Fruit fly (Drosophila melanogaster) whole organism, embryonic: Measurements from ENCODE around the gene fbl.

Source experiments
- Antp ChIP-seq: fragments of 200-800 bp; sonication (Bioruptor generic); optimal IDR thresholded peaks from 3 replicates; lab custom pipeline; 2016; ENCODE audit warnings: missing biosample characterization, missing genetic modification characterization
- Blimp-1 ChIP-seq: fragments of 200-800 bp; sonication (Bioruptor generic); optimal IDR thresholded peaks from 3 replicates; lab custom pipeline; 2018; ENCODE audit warnings: missing biosample characterization, missing genetic modification characterization, mild to moderate bottlenecking, moderate library complexity, missing genetic modification reagents
- CG12071 ChIP-seq: fragments of 200-800 bp; sonication (Bioruptor generic); optimal IDR thresholded peaks from 3 replicates; lab custom pipeline; 2018; ENCODE audit warnings: missing biosample characterization, mild to moderate bottlenecking, missing genetic modification characterization
- CG12155 ChIP-seq: fragments of 200-800 bp; sonication (Bioruptor generic); optimal IDR thresholded peaks from 3 replicates; lab custom pipeline; 2016; ENCODE audit warnings: missing biosample characterization, missing genetic modification characterization
- CG12236 ChIP-seq: fragments of 200-800 bp; sonication (Bioruptor generic); optimal IDR thresholded peaks from 2 replicates; lab custom pipeline; 2016; ENCODE audit warnings: missing biosample characterization, missing genetic modification characterization
- CG13624 ChIP-seq: fragments of 200-800 bp; sonication (Bioruptor generic); optimal IDR thresholded peaks from 2 replicates; lab custom pipeline; 2016; ENCODE audit warnings: missing biosample characterization, missing genetic modification characterization
- CG14050 ChIP-seq: fragments of 200-800 bp; sonication (Bioruptor generic); IDR thresholded peaks from 3 replicates; pipeline ENCODE4 v1.3.6; 2022; ENCODE audit warnings: missing biosample characterization, missing genetic modification characterization
- CG15479 ChIP-seq: fragments of 200-800 bp; sonication (Bioruptor generic); optimal IDR thresholded peaks from 3 replicates; lab custom pipeline; 2019; ENCODE audit warnings: missing biosample characterization, mild to moderate bottlenecking, missing genetic modification characterization, moderate library complexity
- CG1603 ChIP-seq: fragments of 200-800 bp; sonication (Bioruptor generic); optimal IDR thresholded peaks from 2 replicates; lab custom pipeline; 2019; ENCODE audit warnings: missing biosample characterization, mild to moderate bottlenecking, missing genetic modification characterization, moderate library complexity
- CG17568 ChIP-seq: fragments of 200-800 bp; sonication (Bioruptor generic); optimal IDR thresholded peaks from 2 replicates; lab custom pipeline; 2018; ENCODE audit warnings: missing biosample characterization, mild to moderate bottlenecking, missing genetic modification characterization, moderate library complexity
- CG17612 ChIP-seq: fragments of 200-800 bp; sonication (Bioruptor generic); IDR thresholded peaks from 2 replicates; pipeline ENCODE4 v1.3.6; 2022; ENCODE audit warnings: missing biosample characterization, missing genetic modification characterization
- CG2120 ChIP-seq: fragments of 200-800 bp; sonication (Bioruptor generic); optimal IDR thresholded peaks from 3 replicates; lab custom pipeline; 2016; ENCODE audit warnings: missing biosample characterization, missing genetic modification characterization
- CG2199 ChIP-seq: fragments of 200-800 bp; sonication (Bioruptor generic); IDR thresholded peaks from 3 replicates; pipeline ENCODE4 v1.3.6; 2022; ENCODE audit warnings: missing biosample characterization, missing genetic modification characterization
- CG32767 ChIP-seq: fragments of 200-800 bp; sonication (Bioruptor generic); IDR thresholded peaks from 2 replicates; pipeline ENCODE4 v1.3.6; 2022; ENCODE audit warnings: missing biosample characterization, missing genetic modification characterization
- CG33213 ChIP-seq: fragments of 200-800 bp; sonication (Bioruptor generic); optimal IDR thresholded peaks from 3 replicates; lab custom pipeline; 2016; ENCODE audit warnings: missing biosample characterization, missing genetic modification characterization
- CG3847 ChIP-seq: fragments of 200-800 bp; sonication (Bioruptor generic); IDR thresholded peaks from 2 replicates; pipeline ENCODE4 v1.3.6; 2022; ENCODE audit warnings: missing biosample characterization, missing genetic modification characterization
- CG4730 ChIP-seq: fragments of 200-800 bp; sonication (Bioruptor generic); IDR thresholded peaks from 2 replicates; pipeline ENCODE4 v1.3.6; 2022; ENCODE audit warnings: missing biosample characterization, missing genetic modification characterization
- CG6689 ChIP-seq: fragments of 200-800 bp; sonication (Bioruptor generic); IDR thresholded peaks from 2 replicates; pipeline ENCODE4 v1.3.6; 2022; ENCODE audit warnings: missing biosample characterization, missing genetic modification characterization
- CG6813 ChIP-seq: fragments of 200-800 bp; sonication (Bioruptor generic); optimal IDR thresholded peaks from 2 replicates; lab custom pipeline; 2017; ENCODE audit warnings: missing biosample characterization, missing genetic modification characterization, mild to moderate bottlenecking, moderate library complexity, missing genetic modification reagents
- CG7963 ChIP-seq: fragments of 200-800 bp; sonication (Bioruptor generic); IDR thresholded peaks from 3 replicates; pipeline ENCODE4 v1.3.6; 2022; ENCODE audit warnings: missing biosample characterization, missing genetic modification characterization; ENCODE audit not compliant: partially characterized antibody
- D ChIP-seq, 2 experiments: fragments of 200-800 bp in 1 of 2; fragments of >200 bp in 1 of 2; sonication (Bioruptor generic) in 1 of 2; optimal IDR thresholded peaks; 2 replicates in 1 of 2; 3 replicates in 1 of 2; lab custom pipeline; 2017; ENCODE audit warnings: mild to moderate bottlenecking in 1 of 2, missing biosample characterization in 1 of 2, missing genetic modification characterization in 1 of 2, missing genetic modification reagents in 1 of 2
- D19A ChIP-seq: fragments of 200-800 bp; optimal IDR thresholded peaks from 3 replicates; lab custom pipeline; 2019; ENCODE audit warnings: missing biosample characterization, mild to moderate bottlenecking, missing genetic modification characterization, moderate library complexity
- Dll ChIP-seq: fragments of 200-800 bp; sonication (Bioruptor generic); IDR thresholded peaks from 4 replicates; pipeline ENCODE4 v1.3.6; 2022; ENCODE audit warnings: missing biosample characterization, missing genetic modification characterization; ENCODE audit not compliant: partially characterized antibody
- HLHmδ ChIP-seq: fragments of 200-800 bp; sonication (Bioruptor generic); optimal IDR thresholded peaks from 2 replicates; lab custom pipeline; 2018; ENCODE audit warnings: missing biosample characterization, mild to moderate bottlenecking, missing genetic modification characterization, moderate library complexity
- Hand ChIP-seq: fragments of 200-800 bp; sonication (Bioruptor generic); optimal IDR thresholded peaks from 2 replicates; lab custom pipeline; 2017; ENCODE audit warnings: mild to moderate bottlenecking, missing biosample characterization, missing genetic modification reagents, missing genetic modification characterization
- Lpt ChIP-seq: fragments of >200 bp; optimal IDR thresholded peaks from 2 replicates; lab custom pipeline; 2018; ENCODE audit warnings: missing biosample characterization, missing genetic modification characterization
- Max ChIP-seq: fragments of 200-800 bp; sonication (Bioruptor generic); optimal IDR thresholded peaks from 2 replicates; lab custom pipeline; 2016; ENCODE audit warnings: missing biosample characterization, mild to moderate bottlenecking, missing genetic modification characterization
- Med ChIP-seq: fragments of 200-800 bp; sonication (Bioruptor generic); peaks from one replicate; lab custom pipeline; 2016; ENCODE audit warnings: missing biosample characterization, missing genetic modification characterization, mild to moderate bottlenecking, inconsistent platforms, moderate library complexity
- NC2β ChIP-seq: fragments of 200-800 bp; sonication (Bioruptor generic); optimal IDR thresholded peaks from 2 replicates; lab custom pipeline; 2016; ENCODE audit warnings: missing biosample characterization, missing genetic modification characterization
- Neu2 ChIP-seq: fragments of 200-800 bp; sonication (Bioruptor generic); optimal IDR thresholded peaks from 3 replicates; lab custom pipeline; 2016; ENCODE audit warnings: missing biosample characterization, missing genetic modification characterization, borderline replicate concordance
- Tbp ChIP-seq: fragments of >200 bp; optimal IDR thresholded peaks from 2 replicates; lab custom pipeline; 2018; ENCODE audit warnings: missing biosample characterization, missing genetic modification characterization
- ac ChIP-seq: fragments of 200-800 bp; sonication (Bioruptor generic); optimal IDR thresholded peaks from 3 replicates; lab custom pipeline; 2017; ENCODE audit warnings: missing biosample characterization, mild to moderate bottlenecking, missing genetic modification characterization
- ara ChIP-seq: fragments of 200-800 bp; sonication (Bioruptor generic); IDR thresholded peaks from 2 replicates; pipeline ENCODE4 v1.3.6; 2022; ENCODE audit warnings: missing biosample characterization, missing genetic modification characterization
- ci ChIP-seq: fragments of 200-800 bp; sonication (Bioruptor generic); IDR thresholded peaks from 3 replicates; pipeline ENCODE4 v1.3.6; 2022; ENCODE audit warnings: missing biosample characterization, missing genetic modification characterization
- ftz-f1 ChIP-seq: fragments of 200-800 bp; sonication (Bioruptor generic); optimal IDR thresholded peaks from 2 replicates; lab custom pipeline; 2016; ENCODE audit warnings: missing biosample characterization, missing genetic modification characterization
- h ChIP-seq: fragments of >200 bp; optimal IDR thresholded peaks from 2 replicates; lab custom pipeline; 2017
- kay ChIP-seq: fragments of 200-800 bp; sonication (Bioruptor generic); optimal IDR thresholded peaks from 2 replicates; lab custom pipeline; 2016; ENCODE audit warnings: missing biosample characterization, missing genetic modification characterization
- ken ChIP-seq: fragments of 200-800 bp; sonication (Bioruptor generic); IDR thresholded peaks from 3 replicates; pipeline ENCODE4 v1.3.6; 2022; ENCODE audit warnings: missing biosample characterization, missing genetic modification characterization
- lbe ChIP-seq: fragments of 200-800 bp; sonication (Bioruptor generic); optimal IDR thresholded peaks from 2 replicates; lab custom pipeline; 2016; ENCODE audit warnings: missing biosample characterization, mild to moderate bottlenecking, missing genetic modification characterization
- pb ChIP-seq: fragments of 200-800 bp; sonication (Bioruptor generic); optimal IDR thresholded peaks from 3 replicates; lab custom pipeline; 2016; ENCODE audit warnings: missing biosample characterization, missing genetic modification characterization
- pros ChIP-seq: fragments of 200-800 bp; sonication (Bioruptor generic); optimal IDR thresholded peaks from 3 replicates; lab custom pipeline; 2019; ENCODE audit warnings: missing biosample characterization, mild to moderate bottlenecking, missing genetic modification characterization, moderate library complexity
- sens ChIP-seq: fragments of 200-800 bp; sonication (Bioruptor generic); peaks from one replicate; lab custom pipeline; 2016; ENCODE audit warnings: missing biosample characterization, missing genetic modification characterization
- seq ChIP-seq: fragments of 200-800 bp; sonication (Bioruptor generic); IDR thresholded peaks from 2 replicates; pipeline ENCODE4 v1.3.6; 2022; ENCODE audit warnings: missing biosample characterization, missing genetic modification characterization
- vvl ChIP-seq: fragments of 200-800 bp; sonication (Bioruptor generic); IDR thresholded peaks from 2 replicates; pipeline ENCODE4 v1.3.6; 2022; ENCODE audit warnings: missing biosample characterization, missing genetic modification characterization
- yki ChIP-seq: fragments of >200 bp; optimal IDR thresholded peaks from 3 replicates; lab custom pipeline; 2018
- zen ChIP-seq: fragments of 200-800 bp; sonication (Bioruptor generic); optimal IDR thresholded peaks from 3 replicates; lab custom pipeline; 2018; ENCODE audit warnings: missing biosample characterization, mild to moderate bottlenecking, missing genetic modification characterization, moderate library complexity

Gene fbl

DNA sequence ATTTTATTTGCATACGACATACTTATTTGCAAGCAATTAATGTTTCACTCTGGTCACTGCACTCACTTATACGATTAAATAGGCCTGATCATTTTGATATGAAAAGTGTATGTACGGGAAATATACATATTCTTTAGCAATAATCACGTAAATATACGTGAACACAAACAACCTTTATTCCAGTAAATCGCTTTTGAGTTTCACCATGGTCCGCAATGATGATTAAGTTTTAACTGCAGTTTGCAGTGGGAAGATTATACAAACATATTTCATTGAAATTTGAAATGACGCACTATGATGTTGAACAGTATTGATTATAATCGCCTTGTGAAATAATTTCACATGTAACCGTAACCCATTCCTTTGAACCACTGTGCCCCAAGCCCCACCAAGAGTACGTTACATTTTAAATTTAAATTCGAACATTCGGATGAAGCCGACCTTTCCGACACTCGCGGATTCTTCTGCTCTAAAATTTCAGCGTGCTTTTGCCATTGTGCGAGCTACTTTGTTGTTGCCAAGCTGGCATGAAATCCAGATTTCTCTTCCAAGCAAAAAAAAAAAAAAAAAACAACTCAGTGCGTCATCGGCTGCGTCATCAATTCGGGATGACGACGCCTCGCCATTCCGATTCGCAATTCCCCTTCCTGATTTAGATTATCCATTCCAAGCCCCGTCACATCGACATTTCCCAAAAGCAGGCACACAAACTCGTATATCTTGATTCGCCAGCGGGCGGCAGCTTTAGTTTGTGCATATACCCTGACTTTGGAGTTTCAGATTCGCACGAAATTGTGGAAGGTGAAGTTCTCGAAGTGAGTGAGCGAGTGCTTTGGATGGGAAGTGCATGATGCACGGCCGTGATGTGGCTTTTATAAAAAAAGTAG lies 19.5 kb downstream of the fbl start (continued):
- peak; percentile 68 for TF ChIP-seq Med (GFP tag; lab: Kevin White, UChicago)
- TF ChIP-seq Antp (GFP tag; lab: Kevin White, UChicago): no peak
- TF ChIP-seq CG13624 (GFP tag; lab: Kevin White, UChicago): peak; percentile 26
- TF ChIP-seq CG3847 (GFP tag; lab: Robert Waterston, UW): no peak
- TF ChIP-seq CG1603 (tag; lab: Kevin White, UChicago): peak; percentile 23
- TF ChIP-seq D19A: peak; percentile 17
- no peak for TF ChIP-seq CG17612 (GFP tag; lab: Robert Waterston, UW)
- no peak for TF ChIP-seq kay (GFP tag; lab: Kevin White, UChicago)
- TF ChIP-seq lbe (GFP tag; lab: Kevin White, UChicago): peak; percentile 29
- peak; percentile 20; the same call in 1 of the 2 replicates for TF ChIP-seq CG6689 (GFP tag; lab: Robert Waterston, UW)
- TF ChIP-seq Max (GFP tag; lab: Kevin White, UChicago): no peak
- no peak for TF ChIP-seq CG6813 (GFP tag; lab: Kevin White, UChicago)

DNA sequence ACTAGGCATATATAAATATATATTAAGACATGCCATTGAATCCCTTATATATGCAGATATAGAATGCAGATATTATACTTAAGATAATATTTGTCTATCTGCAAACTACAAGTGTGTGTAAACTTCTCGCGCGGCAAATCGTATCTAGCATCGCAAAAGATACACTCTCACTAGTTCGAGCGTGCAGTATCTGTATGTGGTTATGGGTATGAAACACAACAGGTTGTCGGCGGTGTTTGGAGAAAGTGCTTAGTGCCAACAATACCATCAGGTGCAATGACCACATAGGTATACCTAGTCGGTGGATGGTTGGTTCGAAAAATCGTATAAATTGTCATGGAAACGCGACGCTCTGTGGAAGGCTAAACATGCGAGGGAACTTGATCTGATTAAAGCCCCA lies 20.3 kb downstream of the fbl start:
- TF ChIP-seq CG2199 (GFP tag; lab: Robert Waterston, UW) (peak; percentile 69; the same call in 1 of the 3 replicates), Blimp-1 (peak; percentile 93), CG12236 (GFP tag; lab: Kevin White, UChicago) (no peak), ken (GFP tag; lab: Robert Waterston, UW) (0 out of 3 replicates have a peak, but pooled peaks have one; percentile 22), yki (no peak), CG15479 (peak; percentile 21), ci (GFP tag; lab: Robert Waterston, UW) (peak; percentile 9; the same call in 1 of the 3 replicates), HLHmδ (GFP tag; lab: Kevin White, UChicago) (peak; percentile 5), Tbp (GFP tag; lab: Kevin White, UChicago) (no peak), Med (GFP tag; lab: Kevin White, UChicago) (peak; percentile 20)

DNA sequence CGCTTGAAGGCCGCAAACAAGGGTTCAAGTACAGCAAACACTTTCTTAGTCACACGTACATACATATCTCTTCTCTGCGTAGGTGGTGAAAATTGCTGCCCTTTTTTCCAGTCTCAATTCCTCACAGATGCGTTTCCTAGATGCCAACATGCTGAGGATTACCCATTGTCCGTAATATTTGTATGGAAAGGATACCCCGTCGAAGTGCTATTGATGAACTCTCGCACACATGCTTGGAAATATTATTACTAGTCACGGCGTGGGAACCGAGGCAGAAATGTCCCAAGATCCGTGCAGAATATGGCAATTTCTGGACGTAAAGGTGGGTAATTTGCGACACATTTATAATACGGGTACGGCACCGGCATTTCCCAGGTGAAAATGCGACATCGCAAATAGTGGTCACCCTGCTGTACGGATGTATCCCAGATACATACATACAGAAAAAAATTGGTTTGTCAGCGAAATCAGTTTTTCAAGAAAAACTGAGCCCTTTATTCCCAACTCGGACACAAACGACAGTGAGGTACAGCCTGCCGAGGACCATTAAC lies 21.2 kb downstream of the fbl start:
- TF ChIP-seq CG33213 (GFP tag; lab: Kevin White, UChicago) (no peak), CG2120 (GFP tag; lab: Kevin White, UChicago) (no peak), CG4730 (GFP tag; lab: Robert Waterston, UW) (no peak), D (optimal IDR thresholded peaks at IDR 0.05; lab: Kevin White, UChicago) (peak; percentile 82), D (GFP tag; optimal IDR thresholded peaks at IDR 0.05; lab: Kevin White, UChicago) (no peak), pros (peak; percentile 44), vvl (GFP tag; lab: Robert Waterston, UW) (no peak), Dll (GFP tag; lab: Robert Waterston, UW) (no peak), Lpt (no peak), ac (GFP tag; lab: Kevin White, UChicago) (peak; percentile 13), seq (0 out of 2 replicates have a peak, but pooled peaks have one; percentile 6), h (lab: Kevin White, UChicago) (no peak), pb (GFP tag; lab: Kevin White, UChicago) (no peak), CG12071 (GFP tag; lab: Kevin White, UChicago) (no peak), CG12155 (GFP tag; lab: Kevin White, UChicago) (no peak), Neu2 (GFP tag; lab: Kevin White, UChicago) (peak; percentile 53), CG7963 (no peak), ara (no peak), ftz-f1 (GFP tag; lab: Kevin White, UChicago) (no peak), CG17568 (GFP tag; lab: Kevin White, UChicago) (peak; percentile 76), NC2β (GFP tag; lab: Kevin White, UChicago) (no peak), sens (peak; percentile 78), CG14050 (GFP tag; lab: Robert Waterston, UW) (no peak), CG32767 (GFP tag; lab: Robert Waterston, UW) (0 out of 2 replicates have a peak, but pooled peaks have one; percentile 15), zen (peak; percentile 47), CG2199 (GFP tag; lab: Robert Waterston, UW) (peak; percentile 19; the same call in 1 of the 3 replicates), Hand (GFP tag; lab: Kevin White, UChicago) (no peak)
